Worm (Caenorhabditis elegans) whole organism, L2 larva: Measurements from ENCODE around the gene nhr-71.

ENCODE experiments used
- C34F6.9 ChIP-seq: fragments of 150-350 bp; optimal IDR thresholded peaks from 2 replicates; lab custom pipeline; 2014; ENCODE audit warnings: missing biosample characterization, missing genetic modification characterization
- ama-1 ChIP-seq: fragments of 150-350 bp; optimal IDR thresholded peaks from 2 replicates; lab custom pipeline; 2018; ENCODE audit warnings: inconsistent platforms
- ceh-16 ChIP-seq: fragments of 150-350 bp; optimal IDR thresholded peaks from 2 replicates; lab custom pipeline; 2014; ENCODE audit warnings: missing biosample characterization, missing genetic modification characterization
- ceh-82 ChIP-seq: fragments of 150-350 bp; optimal IDR thresholded peaks from 2 replicates; lab custom pipeline; 2014; ENCODE audit warnings: missing biosample characterization, missing genetic modification characterization
- lsy-2 ChIP-seq, 2 experiments: fragments of 150-350 bp in 1 of 2; sonication (generic microtip) in 1 of 2; optimal IDR thresholded peaks; 2 replicates each; lab custom pipeline; 2014 to 2017; ENCODE audit warnings: missing biosample characterization in 2 of 2, missing genetic modification characterization in 2 of 2
- mab-5 ChIP-seq: fragments of 150-350 bp; optimal IDR thresholded peaks from 2 replicates; lab custom pipeline; 2014; ENCODE audit warnings: missing biosample characterization, missing genetic modification characterization
- mdl-1 ChIP-seq, 2 experiments: fragments of 150-350 bp in 1 of 2; sonication (generic microtip) in 1 of 2; optimal IDR thresholded peaks; 2 replicates each; lab custom pipeline; 2017; ENCODE audit warnings: missing biosample characterization in 2 of 2, missing genetic modification characterization in 2 of 2
- nhr-10 ChIP-seq: sonication (generic microtip); optimal IDR thresholded peaks from 2 replicates; lab custom pipeline; 2017; ENCODE audit warnings: missing biosample characterization, missing genetic modification characterization
- nhr-77 ChIP-seq: fragments of 150-350 bp; optimal IDR thresholded peaks from 2 replicates; lab custom pipeline; 2014; ENCODE audit warnings: missing biosample characterization, missing genetic modification characterization
- skn-1 ChIP-seq: sonication (generic microtip); optimal IDR thresholded peaks from 2 replicates; lab custom pipeline; 2017; ENCODE audit warnings: missing biosample characterization, missing genetic modification characterization
- snpc-4 ChIP-seq: fragments of 150-350 bp; optimal IDR thresholded peaks from 2 replicates; lab custom pipeline; 2014; ENCODE audit warnings: missing biosample characterization, missing genetic modification characterization
- unc-55 ChIP-seq: fragments of 150-350 bp; sonication (generic microtip); optimal IDR thresholded peaks from 3 replicates; lab custom pipeline; 2014; ENCODE audit warnings: missing biosample characterization, missing genetic modification reagents, missing genetic modification characterization
- ztf-11 ChIP-seq: sonication (generic microtip); optimal IDR thresholded peaks from 2 replicates; lab custom pipeline; 2017; ENCODE audit warnings: missing biosample characterization, missing genetic modification characterization
- ztf-4 ChIP-seq: fragments of 150-350 bp; optimal IDR thresholded peaks from 2 replicates; lab custom pipeline; 2014; ENCODE audit warnings: missing biosample characterization, missing genetic modification characterization

ce11 chrX:13746661-13747365, at the start of gene nhr-71:
- TF ChIP-seq C34F6.9 (tag; lab: Kevin White, UChicago), result no peak
- no peak for TF ChIP-seq unc-55
- no peak for TF ChIP-seq nhr-10 (tag; lab: Kevin White, UChicago)
- TF ChIP-seq skn-1 (tag; lab: Kevin White, UChicago), result no peak
- TF ChIP-seq mab-5 (tag; lab: Kevin White, UChicago), result no peak
- TF ChIP-seq nhr-77 (tag; lab: Kevin White, UChicago), result no peak
- no peak for TF ChIP-seq lsy-2 (tag; optimal IDR thresholded peaks at IDR 0.05; lab: Kevin White, UChicago)
- no peak for TF ChIP-seq snpc-4 (tag; lab: Kevin White, UChicago)
- TF ChIP-seq ceh-16, result no peak
- no peak for TF ChIP-seq ceh-82 (tag; lab: Kevin White, UChicago)
- TF ChIP-seq mdl-1 (tag; optimal IDR thresholded peaks at IDR 0.05; lab: Kevin White, UChicago), result no peak
- no peak for TF ChIP-seq ama-1 (lab: Kevin White, UChicago)
- no peak for TF ChIP-seq ztf-11
- TF ChIP-seq ztf-4, result no peak
